Worm (Caenorhabditis elegans) whole organism, young adult: ENCODE data around the gene F18E9.7.

Experiments
- B0035.1 ChIP-seq: sonication (generic microtip); optimal IDR thresholded peaks from 2 replicates; lab custom pipeline; 2016; ENCODE audit warnings: missing genetic modification characterization, mild to moderate bottlenecking, missing compliant biosample characterization, missing genotype, missing genetic modification reagents
- C17E4.6 ChIP-seq: fragments of 200-800 bp; sonication (Bioruptor generic); IDR thresholded peaks from 2 replicates; pipeline ENCODE4 v1.3.6; 2022; ENCODE audit warnings: missing genetic modification reagents, missing genetic modification characterization, missing compliant biosample characterization
- F39B2.1 ChIP-seq: fragments of 200-800 bp; sonication (Bioruptor generic); IDR thresholded peaks from 2 replicates; pipeline ENCODE4 v1.3.6; 2022; ENCODE audit warnings: missing genetic modification reagents, missing genetic modification characterization, missing compliant biosample characterization
- F57C9.4 ChIP-seq: sonication (generic microtip); optimal IDR thresholded peaks from 2 replicates; lab custom pipeline; 2017; ENCODE audit warnings: mild to moderate bottlenecking, missing genetic modification characterization, missing compliant biosample characterization
- K11D2.4 ChIP-seq: fragments of 200-800 bp; sonication (Bioruptor generic); IDR thresholded peaks from 2 replicates; pipeline ENCODE4 v1.3.6; 2022; ENCODE audit warnings: missing genetic modification reagents, missing genetic modification characterization, missing compliant biosample characterization
- K12H6.12 ChIP-seq: fragments of 200-800 bp; sonication (Bioruptor generic); optimal IDR thresholded peaks from 2 replicates; lab custom pipeline; 2018; ENCODE audit warnings: mild to moderate bottlenecking, missing genetic modification characterization, missing compliant biosample characterization
- T07F8.4 ChIP-seq: sonication (generic microtip); optimal IDR thresholded peaks from 2 replicates; lab custom pipeline; 2016; ENCODE audit warnings: mild to moderate bottlenecking, missing genetic modification characterization, moderate library complexity, missing compliant biosample characterization
- Y53F4B.3 ChIP-seq: fragments of 200-800 bp; sonication (Bioruptor generic); IDR thresholded peaks from 2 replicates; pipeline ENCODE4 v1.3.6; 2022; ENCODE audit warnings: missing genetic modification reagents, missing genetic modification characterization, missing compliant biosample characterization
- Y67H2A.10 ChIP-seq: fragments of 200-800 bp; sonication (Bioruptor generic); conservative IDR thresholded peaks from 2 replicates; pipeline ENCODE4 v1.3.6; 2022; ENCODE audit warnings: missing genetic modification reagents, missing genetic modification characterization, missing compliant biosample characterization
- ZK185.1 ChIP-seq: sonication (generic microtip); optimal IDR thresholded peaks from 2 replicates; lab custom pipeline; 2016; ENCODE audit warnings: mild to moderate bottlenecking, missing genetic modification characterization, missing compliant biosample characterization; ENCODE audit not compliant: poor library complexity, severe bottlenecking
- aptf-3 ChIP-seq: fragments of 200-800 bp; sonication (Bioruptor generic); IDR thresholded peaks from 2 replicates; pipeline ENCODE4 v1.3.6; 2022; ENCODE audit warnings: missing genetic modification characterization, missing compliant biosample characterization
- atf-7 ChIP-seq: sonication (generic microtip); optimal IDR thresholded peaks from 2 replicates; lab custom pipeline; 2017; ENCODE audit warnings: mild to moderate bottlenecking, missing genetic modification characterization, missing compliant biosample characterization
- bed-2 ChIP-seq: fragments of 200-800 bp; sonication (Bioruptor generic); IDR thresholded peaks from 2 replicates; pipeline ENCODE4 v1.3.6; 2022; ENCODE audit warnings: missing genetic modification reagents, missing genetic modification characterization, missing compliant biosample characterization
- cebp-2 ChIP-seq: fragments of 200-800 bp; sonication (Bioruptor generic); IDR thresholded peaks from 2 replicates; pipeline ENCODE4 v1.3.6; 2022; ENCODE audit warnings: missing genetic modification characterization, missing compliant biosample characterization
- ceh-27 ChIP-seq: fragments of 200-800 bp; sonication (Bioruptor generic); optimal IDR thresholded peaks from 2 replicates; lab custom pipeline; 2018; ENCODE audit warnings: mild to moderate bottlenecking, missing genetic modification characterization, moderate library complexity, missing compliant biosample characterization
- ceh-58 ChIP-seq: fragments of 200-800 bp; sonication (Bioruptor generic); IDR thresholded peaks from 2 replicates; pipeline ENCODE4 v1.3.6; 2022; ENCODE audit warnings: missing genetic modification characterization, missing compliant biosample characterization
- ceh-91 ChIP-seq: fragments of 200-800 bp; sonication (Bioruptor generic); IDR thresholded peaks from 2 replicates; pipeline ENCODE4 v1.3.6; 2022; ENCODE audit warnings: missing genetic modification reagents, missing genetic modification characterization, missing compliant biosample characterization
- chd-7 ChIP-seq: sonication (generic microtip); optimal IDR thresholded peaks from 2 replicates; lab custom pipeline; 2016; ENCODE audit warnings: mild to moderate bottlenecking, missing genetic modification characterization, moderate library complexity, missing compliant biosample characterization
- dox-1 ChIP-seq: fragments of 200-800 bp; sonication (Bioruptor generic); IDR thresholded peaks from 2 replicates; pipeline ENCODE4 v1.3.6; 2022; ENCODE audit warnings: missing genetic modification reagents, missing genetic modification characterization, missing compliant biosample characterization
- dpl-1 ChIP-seq: fragments of 150-350 bp; optimal IDR thresholded peaks from 2 replicates; lab custom pipeline; 2014; ENCODE audit warnings: missing biosample characterization, missing genetic modification reagents, missing genetic modification characterization
- ekl-4 ChIP-seq: fragments of 200-800 bp; sonication (Bioruptor generic); IDR thresholded peaks from 2 replicates; pipeline ENCODE4 v1.3.6; 2022; ENCODE audit warnings: missing genetic modification reagents, missing genetic modification characterization, missing compliant biosample characterization
- ets-4 ChIP-seq: fragments of 200-800 bp; sonication (Bioruptor generic); optimal IDR thresholded peaks from 2 replicates; lab custom pipeline; 2018; ENCODE audit warnings: mild to moderate bottlenecking, missing genetic modification characterization, missing compliant biosample characterization
- hmg-1.2 ChIP-seq: fragments of 200-800 bp; sonication (Bioruptor generic); IDR thresholded peaks from 2 replicates; pipeline ENCODE4 v1.3.6; 2022; ENCODE audit warnings: missing genetic modification reagents, missing genetic modification characterization, missing compliant biosample characterization
- let-526 ChIP-seq: fragments of 200-800 bp; sonication (Bioruptor generic); IDR thresholded peaks from 2 replicates; pipeline ENCODE4 v1.3.6; 2022; ENCODE audit warnings: missing genetic modification reagents, missing genetic modification characterization, missing compliant biosample characterization
- let-607 ChIP-seq, 2 experiments: fragments of 200-800 bp in 1 of 2; sonication (Bioruptor generic) in 1 of 2; sonication (generic microtip) in 1 of 2; optimal IDR thresholded peaks; 2 replicates each; lab custom pipeline; 2016 to 2018; ENCODE audit warnings: mild to moderate bottlenecking in 2 of 2, missing compliant biosample characterization in 2 of 2, missing genetic modification characterization in 2 of 2, moderate library complexity in 2 of 2, missing genotype in 1 of 2
- lin-35 ChIP-seq, 3 experiments: fragments of 150-350 bp in 2 of 3; sonication (generic microtip) in 1 of 3; optimal IDR thresholded peaks; 2 replicates each; lab custom pipeline; 2014 to 2018; ENCODE audit warnings: missing biosample characterization in 3 of 3, missing genetic modification characterization in 3 of 3, missing genetic modification reagents in 3 of 3
- lin-40 ChIP-seq: sonication (generic microtip); optimal IDR thresholded peaks from 2 replicates; lab custom pipeline; 2016; ENCODE audit warnings: missing genetic modification characterization, mild to moderate bottlenecking, missing compliant biosample characterization, missing genotype, missing genetic modification reagents
- madf-10 ChIP-seq: sonication (generic microtip); optimal IDR thresholded peaks from 2 replicates; lab custom pipeline; 2016; ENCODE audit warnings: mild to moderate bottlenecking, missing genetic modification characterization, missing compliant biosample characterization
- mcd-1 ChIP-seq: fragments of 200-800 bp; sonication (Bioruptor generic); IDR thresholded peaks from 2 replicates; pipeline ENCODE4 v1.3.6; 2022; ENCODE audit warnings: missing genetic modification reagents, missing genetic modification characterization, missing compliant biosample characterization
- nfya-1 ChIP-seq: sonication (generic microtip); optimal IDR thresholded peaks from 2 replicates; lab custom pipeline; 2017; ENCODE audit warnings: antibody characterized with exemption, missing compliant biosample characterization, missing genetic modification characterization, borderline replicate concordance; ENCODE audit not compliant: insufficient read depth
- nfya-2 ChIP-seq: fragments of 200-800 bp; sonication (Bioruptor generic); IDR thresholded peaks from 2 replicates; pipeline ENCODE4 v1.3.6; 2022; ENCODE audit warnings: missing genetic modification reagents, missing genetic modification characterization, missing compliant biosample characterization
- nhr-179 ChIP-seq: sonication (generic microtip); optimal IDR thresholded peaks from 2 replicates; lab custom pipeline; 2016; ENCODE audit warnings: mild to moderate bottlenecking, missing genetic modification characterization, missing compliant biosample characterization
- nhr-80 ChIP-seq: sonication (generic microtip); optimal IDR thresholded peaks from 2 replicates; lab custom pipeline; 2016; ENCODE audit warnings: missing genetic modification characterization, missing compliant biosample characterization
- snpc-1.3 ChIP-seq: sonication (generic microtip); optimal IDR thresholded peaks from 2 replicates; lab custom pipeline; 2017; ENCODE audit warnings: missing genetic modification characterization, mild to moderate bottlenecking, missing compliant biosample characterization, antibody characterized with exemption, moderate library complexity, missing genotype, missing genetic modification reagents; ENCODE audit not compliant: insufficient read depth
- somi-1 ChIP-seq: fragments of 200-800 bp; sonication (Bioruptor generic); optimal IDR thresholded peaks from 2 replicates; lab custom pipeline; 2018; ENCODE audit warnings: mild to moderate bottlenecking, missing genetic modification characterization, missing compliant biosample characterization
- sptf-2 ChIP-seq: fragments of 200-800 bp; sonication (Bioruptor generic); optimal IDR thresholded peaks from 2 replicates; lab custom pipeline; 2018; ENCODE audit warnings: mild to moderate bottlenecking, missing genetic modification characterization, missing compliant biosample characterization
- xnd-1 ChIP-seq: sonication (generic microtip); optimal IDR thresholded peaks from 2 replicates; lab custom pipeline; 2016; ENCODE audit warnings: missing genotype, missing genetic modification reagents, missing genetic modification characterization, missing compliant biosample characterization
- zfh-2 ChIP-seq: fragments of 200-800 bp; sonication (Bioruptor generic); conservative IDR thresholded peaks from 2 replicates; pipeline ENCODE4 v1.3.6; 2022; ENCODE audit warnings: missing genetic modification reagents, missing genetic modification characterization, missing compliant biosample characterization
- ztf-26 ChIP-seq: sonication (generic microtip); optimal IDR thresholded peaks from 2 replicates; lab custom pipeline; 2017; ENCODE audit warnings: missing genetic modification characterization, missing compliant biosample characterization

F18E9.7 gene

DNA sequence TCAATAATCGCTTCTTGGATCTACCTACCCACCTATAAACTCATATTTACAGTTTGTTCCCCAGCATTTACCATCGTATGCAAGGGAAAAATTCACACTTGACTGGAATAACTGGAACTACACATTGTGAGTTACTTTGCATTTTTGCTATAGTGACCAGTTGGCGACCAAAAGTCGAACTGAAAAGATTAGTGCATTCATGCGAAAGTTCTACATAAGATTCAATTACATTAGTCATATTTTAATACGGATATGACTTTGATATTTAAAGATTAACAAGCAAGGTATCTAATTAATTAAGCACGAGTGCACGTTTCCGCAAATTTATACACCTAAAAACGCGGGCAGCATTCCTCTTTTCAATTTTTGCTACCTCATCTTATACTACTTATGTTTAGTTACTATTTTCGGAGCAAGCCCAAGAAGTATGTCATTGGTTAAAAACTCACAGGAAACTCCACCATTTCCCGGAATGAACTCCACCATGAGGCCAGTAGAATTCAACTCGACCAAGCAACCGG lies 26.5 kb downstream of the F18E9.7 start, which contains the start of gene jmjd-3.1:
TSS of gene jmjd-3.1 (plus strand) at position 51 of the 521 bp plus-strand sequence.
- no peak for TF ChIP-seq F39B2.1
- no peak for TF ChIP-seq ztf-26 (tag; lab: Kevin White, UChicago)
- no peak for TF ChIP-seq nfya-2 (GFP tag; lab: Robert Waterston, UW)
- TF ChIP-seq chd-7, result no peak
- TF ChIP-seq T07F8.4 (tag; lab: Kevin White, UChicago), result no peak
- TF ChIP-seq ekl-4, result no peak
- no peak for TF ChIP-seq xnd-1 (tag; lab: Kevin White, UChicago)
- TF ChIP-seq ceh-58 (GFP tag; lab: Robert Waterston, UW), result no peak
- TF ChIP-seq mcd-1 (GFP tag; lab: Robert Waterston, UW), result no peak
- TF ChIP-seq somi-1 (GFP tag; lab: Kevin White, UChicago), result no peak
- no peak for TF ChIP-seq dpl-1
- no peak for TF ChIP-seq nhr-179 (tag; lab: Kevin White, UChicago)
- TF ChIP-seq Y67H2A.10, result no peak
- no peak for TF ChIP-seq aptf-3 (GFP tag; lab: Robert Waterston, UW)
- no peak for TF ChIP-seq Y53F4B.3 (GFP tag; lab: Robert Waterston, UW)
- TF ChIP-seq sptf-2, result no peak

DNA sequence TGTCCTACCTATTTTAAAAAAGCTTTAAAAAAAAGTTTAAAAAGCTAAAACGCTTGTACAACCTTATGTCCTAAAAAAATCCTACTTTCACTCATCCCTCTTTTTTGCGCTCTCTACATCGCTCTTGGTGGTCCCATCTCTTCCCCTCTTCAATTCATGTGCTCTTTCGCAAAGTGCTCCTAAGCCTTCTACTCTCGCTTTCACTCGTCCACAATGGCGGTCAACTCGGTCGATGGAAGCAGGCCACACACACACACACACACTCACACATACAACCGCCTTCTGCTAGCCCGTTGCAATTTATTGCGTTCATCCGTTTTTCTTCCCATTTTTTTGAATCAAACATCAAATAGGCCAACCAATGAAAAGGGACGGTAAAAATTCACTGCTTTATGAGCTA lies 28.4 kb downstream of the F18E9.7 start:
- TF ChIP-seq lin-40 (tag; lab: Kevin White, UChicago) (no peak), zfh-2 (GFP tag; lab: Robert Waterston, UW) (0 out of 2 replicates have a peak, but pooled peaks have one; percentile 15), chd-7 (no peak), ceh-27 (GFP tag; lab: Kevin White, UChicago) (peak; percentile 26), madf-10 (tag; lab: Kevin White, UChicago) (no peak)

DNA sequence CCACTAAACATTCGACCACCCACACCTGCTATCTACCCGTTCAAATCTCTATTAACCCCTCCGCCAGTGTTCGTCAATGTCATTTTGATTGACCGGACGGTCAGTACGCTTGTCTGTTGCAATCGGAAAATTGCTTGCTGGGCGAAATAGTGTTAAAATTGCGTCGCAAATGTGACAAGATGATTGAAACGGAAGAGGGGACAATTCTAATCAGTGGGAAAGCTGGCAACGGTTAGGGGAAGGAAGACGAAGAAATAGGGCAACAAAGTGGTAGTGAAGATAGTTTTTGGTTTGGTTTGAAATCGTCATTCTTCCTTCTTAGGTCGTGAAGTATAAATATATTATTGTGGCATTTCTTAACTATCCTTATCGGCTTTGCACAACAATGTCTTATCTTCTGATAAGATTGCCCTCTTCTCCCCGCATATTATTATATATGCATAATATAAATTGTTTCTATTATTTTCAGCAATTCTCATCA lies 29.1 kb downstream of the F18E9.7 start:
- TF ChIP-seq atf-7, result peak; percentile 4
- TF ChIP-seq ZK185.1 (tag; lab: Kevin White, UChicago), result no peak
- TF ChIP-seq bed-2 (GFP tag; lab: Robert Waterston, UW), result no peak
- peak; percentile 78 for TF ChIP-seq ets-4 (GFP tag; lab: Kevin White, UChicago)
- no peak for TF ChIP-seq snpc-1.3
- no peak for TF ChIP-seq hmg-1.2 (GFP tag; lab: Robert Waterston, UW)
- peak in 1 of 2 experiments; percentile 23 for TF ChIP-seq let-607 (tag; optimal IDR thresholded peaks at IDR 0.05; lab: Kevin White, UChicago)
- TF ChIP-seq cebp-2 (GFP tag; lab: Robert Waterston, UW), result no peak
- no peak for TF ChIP-seq ceh-58 (GFP tag; lab: Robert Waterston, UW)
- TF ChIP-seq let-526, result no peak
- peak; percentile 73 for TF ChIP-seq dox-1 (GFP tag; lab: Robert Waterston, UW)
- no peak for TF ChIP-seq lin-35 (GFP tag; optimal IDR thresholded peaks at IDR 0.05; lab: Kevin White, UChicago)
- TF ChIP-seq nfya-1 (tag; lab: Kevin White, UChicago), result no peak
- TF ChIP-seq ceh-91 (GFP tag; lab: Robert Waterston, UW), result no peak
- peak; percentile 90 for TF ChIP-seq nhr-80
- no peak for TF ChIP-seq C17E4.6
- no peak for TF ChIP-seq B0035.1 (tag; lab: Kevin White, UChicago)
- no peak for TF ChIP-seq K11D2.4 (GFP tag; lab: Robert Waterston, UW)
- TF ChIP-seq F57C9.4 (tag; lab: Kevin White, UChicago), result no peak
- TF ChIP-seq K12H6.12, result no peak
- no peak for TF ChIP-seq madf-10 (tag; lab: Kevin White, UChicago)
- TF ChIP-seq, all 124 proteins: peak for 5
